Worm (Caenorhabditis elegans) whole organism, early embryonic: ENCODE results near the gene cah-4.

Experiments used
- aly-1 ChIP-seq: sonication (generic microtip); optimal IDR thresholded peaks from 2 replicates; lab custom pipeline; 2016; ENCODE audit warnings: missing genetic modification characterization, missing compliant biosample characterization
- ama-1 ChIP-seq: fragments of 150-350 bp; optimal IDR thresholded peaks from 2 replicates; lab custom pipeline; 2014
- ceh-13 ChIP-seq: fragments of 200-800 bp; sonication (Bioruptor generic); optimal IDR thresholded peaks from 2 replicates; lab custom pipeline; 2018; ENCODE audit warnings: mild to moderate bottlenecking, missing genetic modification characterization, missing compliant biosample characterization
- flt-1 ChIP-seq: fragments of 200-800 bp; sonication (Bioruptor generic); IDR thresholded peaks from 2 replicates; pipeline ENCODE4 v1.3.6; 2022; ENCODE audit warnings: missing genetic modification characterization, missing compliant biosample characterization
- hmbx-1 ChIP-seq: sonication (generic microtip); optimal IDR thresholded peaks from 2 replicates; lab custom pipeline; 2016; ENCODE audit warnings: mild to moderate bottlenecking, missing genetic modification characterization, missing compliant biosample characterization
- hmg-4 ChIP-seq: fragments of 200-800 bp; sonication (Bioruptor generic); optimal IDR thresholded peaks from 2 replicates; lab custom pipeline; 2018; ENCODE audit warnings: mild to moderate bottlenecking, missing genetic modification characterization, missing compliant biosample characterization
- pes-1 ChIP-seq: fragments of 200-800 bp; sonication (Bioruptor generic); IDR thresholded peaks from 2 replicates; pipeline ENCODE4 v1.3.6; 2022; ENCODE audit warnings: missing genetic modification reagents, missing genetic modification characterization, missing compliant biosample characterization
- tbx-37 ChIP-seq: fragments of 200-800 bp; sonication (Bioruptor generic); conservative IDR thresholded peaks from 2 replicates; pipeline ENCODE4 v1.3.6; 2022; ENCODE audit warnings: missing genetic modification reagents, missing genetic modification characterization, missing compliant biosample characterization
- tra-4 ChIP-seq: sonication (generic microtip); optimal IDR thresholded peaks from 2 replicates; lab custom pipeline; 2017; ENCODE audit warnings: missing genetic modification characterization, missing compliant biosample characterization

DNA sequence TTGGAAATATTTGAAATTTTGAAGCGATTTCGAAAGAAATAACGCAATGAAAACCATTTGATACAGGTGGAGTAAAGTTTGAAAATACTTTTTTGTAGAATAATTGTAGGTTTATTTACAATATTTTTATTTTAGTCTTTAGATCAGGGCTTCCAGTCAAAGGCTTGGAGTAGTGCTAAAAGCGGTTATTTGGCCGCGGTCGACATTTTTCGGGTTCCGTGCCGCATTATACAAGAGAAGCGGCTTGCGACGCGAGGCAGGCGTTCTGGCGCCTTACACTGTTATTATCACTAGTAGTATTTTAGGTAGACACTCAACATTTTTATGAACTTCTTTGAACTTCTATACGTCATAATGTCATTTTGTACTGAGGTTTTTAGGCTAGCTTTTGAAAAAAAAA is 35.9 kb upstream of the cah-4 start:
- TF ChIP-seq ama-1 (lab: Kevin White, UChicago) = no peak
- TF ChIP-seq hmbx-1 (tag; lab: Kevin White, UChicago) = no peak
- no peak for TF ChIP-seq hmg-4 (GFP tag; lab: Kevin White, UChicago)
- TF ChIP-seq aly-1 = no peak
- no peak for TF ChIP-seq ceh-13 (GFP tag; lab: Kevin White, UChicago)
- TF ChIP-seq tra-4 (tag; lab: Kevin White, UChicago) = no peak
- TF ChIP-seq pes-1 (GFP tag; lab: Robert Waterston, UW) = no peak
- TF ChIP-seq tbx-37 (GFP tag; lab: Robert Waterston, UW) = no peak
- no peak for TF ChIP-seq flt-1 (GFP tag; lab: Robert Waterston, UW)
